Fruit fly (Drosophila melanogaster): ENCODE results near the gene AdoR.

AdoR gene

dm6 chr3R:30164162-30164561 is 14.8 kb upstream of the AdoR start (continued):
- TF ChIP-seq CG32772 (GFP tag; IDR thresholded peaks at IDR 0.05) (0 out of 2 replicates have a peak, but pooled peaks have one; percentile 18), sob (GFP tag; IDR thresholded peaks at IDR 0.05) (peak; percentile 48; the same call in 1 of the 2 replicates), dysf (GFP tag; IDR thresholded peaks at IDR 0.05) (peak; percentile 61; the same call in 2 of the 3 replicates), croc (GFP tag; conservative IDR thresholded peaks at IDR 0.05) (no peak), ATbp (GFP tag; optimal IDR thresholded peaks at IDR 0.05) (peak; percentile 58), h (optimal IDR thresholded peaks at IDR 0.05) (no peak), CG34422 (GFP tag; IDR thresholded peaks at IDR 0.05) (no peak; the same call in 2 of the 3 replicates), CG30431 (GFP tag; optimal IDR thresholded peaks at IDR 0.05) (peak; percentile 17), CG4424 (GFP tag; optimal IDR thresholded peaks at IDR 0.05) (no peak), fd96Cb (tag; optimal IDR thresholded peaks at IDR 0.05) (peak; percentile 9), dmrt99B (tag; optimal IDR thresholded peaks at IDR 0.05) (peak; percentile 64), B-H2 (GFP tag; optimal IDR thresholded peaks at IDR 0.05) (no peak), Oaz (GFP tag; IDR thresholded peaks at IDR 0.05) (no peak), wor (GFP tag; IDR thresholded peaks at IDR 0.05) (peak; percentile 50), Nf-YA (GFP tag; IDR thresholded peaks at IDR 0.05) (0 out of 2 replicates have a peak, but pooled peaks have one; percentile 10), kah (GFP tag; optimal IDR thresholded peaks at IDR 0.05) (no peak), sens (GFP tag) (peak; percentile 81), stc (GFP tag; IDR thresholded peaks at IDR 0.05) (peak; percentile 52; the same call in 1 of the 2 replicates), oc (tag; optimal IDR thresholded peaks at IDR 0.05) (peak; percentile 80), CG1603 (tag; optimal IDR thresholded peaks at IDR 0.05) (peak; percentile 51), nmo (GFP tag; optimal IDR thresholded peaks at IDR 0.05) (peak; percentile 24), CG10979 (tag; optimal IDR thresholded peaks at IDR 0.05) (peak; percentile 42), Hsf (GFP tag; optimal IDR thresholded peaks at IDR 0.05) (peak; percentile 30), sens-2 (GFP tag; IDR thresholded peaks at IDR 0.05) (no peak), tgo (GFP tag; IDR thresholded peaks at IDR 0.05) (0 out of 3 replicates have a peak, but pooled peaks have one; percentile 26), ewg (GFP tag; optimal IDR thresholded peaks at IDR 0.05) (peak; percentile 25), mam (GFP tag; optimal IDR thresholded peaks at IDR 0.05) (peak; percentile 5), CG8388 (GFP tag; optimal IDR thresholded peaks at IDR 0.05) (peak; percentile 35), Oli (tag; optimal IDR thresholded peaks at IDR 0.05) (peak; percentile 28), Hr51 (GFP tag; optimal IDR thresholded peaks at IDR 0.05) (peak in 1 of 2 experiments; percentile 49), slp2 (GFP tag; optimal IDR thresholded peaks at IDR 0.05) (peak; percentile 17), Blimp-1 (GFP tag; optimal IDR thresholded peaks at IDR 0.05) (peak; percentile 69), ken (GFP tag; IDR thresholded peaks at IDR 0.05) (0 out of 3 replicates have a peak, but pooled peaks have one; percentile 56), CG14014 (GFP tag; IDR thresholded peaks at IDR 0.05) (peak; percentile 58), lab (GFP tag; optimal IDR thresholded peaks at IDR 0.05) (peak; percentile 29), E2f1 (GFP tag; IDR thresholded peaks at IDR 0.05) (peak; percentile 31; the same call in 1 of the 2 replicates), ci (GFP tag; IDR thresholded peaks at IDR 0.05) (peak; percentile 85), chif (GFP tag; optimal IDR thresholded peaks at IDR 0.05) (peak; percentile 14 to 18), ind (GFP tag; optimal IDR thresholded peaks at IDR 0.05) (peak; percentile 34), prd (optimal IDR thresholded peaks at IDR 0.05) (no peak), prd (GFP tag; IDR thresholded peaks at IDR 0.05) (peak; percentile 72; the same call in 2 of the 3 replicates), bowl (GFP tag; IDR thresholded peaks at IDR 0.05) (0 out of 2 replicates have a peak, but pooled peaks have one; percentile 11), sc (optimal IDR thresholded peaks at IDR 0.05) (no peak), sc (GFP tag; optimal IDR thresholded peaks at IDR 0.05) (no peak), pan (optimal IDR thresholded peaks at IDR 0.05) (no peak), pan (GFP tag; optimal IDR thresholded peaks at IDR 0.05 in 1 of 2, IDR thresholded peaks at IDR 0.05 in 1 of 2) (peak in 1 of 2 experiments; percentile 62), PHDP (tag; optimal IDR thresholded peaks at IDR 0.05) (peak; percentile 9), CoRest (tag; optimal IDR thresholded peaks at IDR 0.05) (no peak), CG17359 (tag; optimal IDR thresholded peaks at IDR 0.05) (peak; percentile 43), CG7839 (tag; optimal IDR thresholded peaks at IDR 0.05) (peak; percentile 30), CG17186 (GFP tag; optimal IDR thresholded peaks at IDR 0.05) (no peak)

Data from whole organism, embryonic.